Fruit fly (Drosophila melanogaster) whole organism: Measurements from ENCODE around the gene CG7006.

Experiments used
- CG8478 ChIP-seq: fragments of >200 bp; optimal IDR thresholded peaks from 2 replicates; lab custom pipeline; 2018; ENCODE audit warnings: inconsistent platforms
- pan ChIP-seq: fragments of >200 bp; optimal IDR thresholded peaks from 2 replicates; lab custom pipeline; 2017
- psq ChIP-seq: fragments of >200 bp; optimal IDR thresholded peaks from 2 replicates; lab custom pipeline; 2017

DNA sequence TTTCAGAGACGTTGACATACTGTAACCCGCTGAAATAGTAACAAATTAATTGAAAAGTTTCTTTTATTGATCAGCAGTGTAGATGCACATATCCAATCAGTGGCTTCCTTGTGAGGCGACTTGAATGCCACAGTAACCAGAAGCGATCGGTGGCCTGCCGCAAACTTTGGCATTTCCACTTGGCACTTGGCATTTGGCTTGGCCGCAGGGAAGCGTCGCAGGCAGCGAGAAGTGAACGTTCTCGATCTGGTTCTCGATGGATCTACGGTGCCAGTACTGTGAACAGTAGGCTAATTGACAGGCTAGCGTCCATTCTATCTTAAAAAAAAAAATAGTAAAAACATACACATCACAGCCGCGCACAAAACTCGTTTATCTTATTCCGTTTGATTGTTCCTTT lies 50.4 kb downstream of the CG7006 start, which contains the start of gene CG10845:
- no peak for TF ChIP-seq CG8478 (lab: Kevin White, UChicago)
- no peak for TF ChIP-seq pan
- TF ChIP-seq psq (lab: Kevin White, UChicago), result no peak
